Worm (Caenorhabditis elegans): ENCODE data around the gene Y54G2A.73.

DNA sequence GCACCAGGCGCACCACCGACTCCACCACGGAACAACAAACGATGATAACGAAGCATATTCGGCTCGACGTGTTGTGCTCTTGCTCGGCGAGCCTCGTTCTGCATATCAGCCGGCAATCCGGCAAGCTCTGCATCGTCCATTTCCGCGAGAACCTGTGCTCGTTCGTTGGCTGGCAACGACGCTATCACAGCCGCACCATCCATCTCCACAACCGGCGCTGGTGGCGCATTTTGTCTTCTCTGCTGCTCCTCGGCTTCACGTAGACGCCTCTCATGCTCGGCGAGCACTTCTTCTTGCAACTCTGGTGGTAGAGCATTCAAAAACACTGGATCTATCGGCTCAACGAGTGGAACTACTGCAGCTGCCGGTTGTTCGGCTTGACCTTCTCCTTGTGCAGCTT, 29.2 kb upstream of the Y54G2A.73 start:
- TF ChIP-seq zag-1 (tag; optimal IDR thresholded peaks at IDR 0.05), result no peak
- no peak for TF ChIP-seq egl-27 (tag; optimal IDR thresholded peaks at IDR 0.05)
- no peak for TF ChIP-seq nhr-11 (tag; optimal IDR thresholded peaks at IDR 0.05)
- TF ChIP-seq daf-12 (tag; optimal IDR thresholded peaks at IDR 0.05), result no peak
